Worm (Caenorhabditis elegans): ENCODE measurements around the gene T13H5.1.

DNA sequence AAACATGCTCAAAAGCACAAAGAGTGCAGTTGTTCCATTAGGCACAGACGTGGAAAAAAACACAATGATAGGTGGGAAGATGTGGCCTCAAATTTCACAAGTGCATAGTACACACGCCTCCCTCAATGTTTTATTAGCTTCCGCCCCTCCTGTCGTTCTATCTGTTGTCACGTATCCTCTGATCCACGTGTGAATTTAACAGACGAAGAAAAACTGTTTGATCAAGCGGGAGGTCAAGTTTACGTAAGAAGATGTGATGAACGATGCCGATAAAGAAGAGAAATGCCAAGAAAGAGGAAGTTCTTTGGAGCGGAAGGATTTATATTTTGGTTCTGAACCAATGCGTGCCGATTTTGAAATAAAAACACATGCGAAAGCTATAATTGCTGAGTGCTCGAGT, 58.1 kb downstream of the T13H5.1 start:
- TF ChIP-seq elt-2 (tag; optimal IDR thresholded peaks at IDR 0.05) = no peak
- TF ChIP-seq ahr-1 (tag; optimal IDR thresholded peaks at IDR 0.05) = no peak
- TF ChIP-seq unc-55 (GFP tag; optimal IDR thresholded peaks at IDR 0.05) = no peak
- no peak for TF ChIP-seq fax-1 (tag; optimal IDR thresholded peaks at IDR 0.05)
- TF ChIP-seq odd-2 (tag; optimal IDR thresholded peaks at IDR 0.05) = no peak
- TF ChIP-seq ceh-9 (tag; optimal IDR thresholded peaks at IDR 0.05) = no peak
- TF ChIP-seq nfya-1 (tag; optimal IDR thresholded peaks at IDR 0.05) = no peak
- no peak for TF ChIP-seq eyg-1 (tag; optimal IDR thresholded peaks at IDR 0.05)

Measured in whole organism, late embryonic.